Worm (Caenorhabditis elegans) whole organism, L4 larva: Measurements from ENCODE around the gene tmem-231.
"Not testable (repeated sequence)": the region's sequence is repeated elsewhere in the genome, so short reads cannot be mapped to it uniquely, and the experiment has no call there.

Source experiments
- R02D3.7 ChIP-seq: fragments of 150-350 bp; sonication (generic microtip); optimal IDR thresholded peaks from 3 replicates; lab custom pipeline; 2014; ENCODE audit warnings: missing biosample characterization, missing genetic modification characterization
- T20F7.1 ChIP-seq: fragments of 200-800 bp; sonication (Bioruptor generic); optimal IDR thresholded peaks from 2 replicates; lab custom pipeline; 2018; ENCODE audit warnings: mild to moderate bottlenecking, missing genetic modification characterization, missing compliant biosample characterization
- T26A8.4 ChIP-seq: fragments of 200-800 bp; sonication (Bioruptor generic); IDR thresholded peaks from 2 replicates; pipeline ENCODE4 v1.3.6; 2022; ENCODE audit warnings: missing genetic modification characterization, missing compliant biosample characterization
- ZK337.2 ChIP-seq: fragments of 200-800 bp; sonication (Bioruptor generic); IDR thresholded peaks from 2 replicates; pipeline ENCODE4 v1.3.6; 2022; ENCODE audit warnings: missing genetic modification reagents, missing genetic modification characterization, missing compliant biosample characterization
- ZK546.5 ChIP-seq, 2 experiments: sonication (generic microtip); optimal IDR thresholded peaks; 2 replicates each; lab custom pipeline; 2017; ENCODE audit warnings: missing biosample characterization in 2 of 2, missing genetic modification characterization in 2 of 2
- aha-1 ChIP-seq: fragments of 150-350 bp; peaks from one replicate; lab custom pipeline; 2014; ENCODE audit warnings: missing biosample characterization, missing genetic modification characterization
- ama-1 ChIP-seq: fragments of 150-350 bp; optimal IDR thresholded peaks from 2 replicates; lab custom pipeline; 2014; ENCODE audit warnings: inconsistent platforms, mixed read lengths
- attf-4 ChIP-seq: sonication (generic microtip); optimal IDR thresholded peaks from 3 replicates; lab custom pipeline; 2017; ENCODE audit warnings: missing biosample characterization, missing genetic modification characterization
- ceh-28 ChIP-seq: fragments of 150-350 bp; optimal IDR thresholded peaks from 2 replicates; lab custom pipeline; 2014; ENCODE audit warnings: missing biosample characterization, missing genetic modification reagents, missing genetic modification characterization
- ceh-32 ChIP-seq: sonication (generic microtip); optimal IDR thresholded peaks from 2 replicates; lab custom pipeline; 2016; ENCODE audit warnings: mild to moderate bottlenecking, missing genetic modification characterization, missing compliant biosample characterization; ENCODE audit not compliant: poor library complexity
- ces-1 ChIP-seq: fragments of 150-350 bp; sonication (generic microtip); optimal IDR thresholded peaks from 4 replicates; lab custom pipeline; 2014; ENCODE audit warnings: missing biosample characterization, missing genetic modification reagents, missing genetic modification characterization
- daf-16 ChIP-seq, 3 experiments: sonication (generic microtip); optimal IDR thresholded peaks; 2 replicates each; lab custom pipeline; 2016 to 2017; ENCODE audit warnings: missing genetic modification characterization in 3 of 3, missing genetic modification reagents in 3 of 3, mild to moderate bottlenecking in 2 of 3, missing compliant biosample characterization in 2 of 3, missing biosample characterization in 1 of 3, moderate library complexity in 1 of 3
- daf-19 ChIP-seq: fragments of 200-800 bp; sonication (Bioruptor generic); conservative IDR thresholded peaks from 2 replicates; pipeline ENCODE4 v1.3.6; 2022; ENCODE audit warnings: missing genetic modification characterization, missing compliant biosample characterization
- daf-8 ChIP-seq: fragments of 200-800 bp; sonication (Bioruptor generic); IDR thresholded peaks from 2 replicates; pipeline ENCODE4 v1.3.6; 2022; ENCODE audit warnings: missing genetic modification characterization, missing compliant biosample characterization
- dmd-8 ChIP-seq: fragments of 200-800 bp; sonication (Bioruptor generic); IDR thresholded peaks from 2 replicates; pipeline ENCODE4 v1.3.6; 2022; ENCODE audit warnings: missing genetic modification characterization, missing compliant biosample characterization
- dpl-1 ChIP-seq: fragments of 150-350 bp; optimal IDR thresholded peaks from 2 replicates; lab custom pipeline; 2014; ENCODE audit warnings: missing biosample characterization, missing genetic modification reagents, missing genetic modification characterization
- dve-1 ChIP-seq: sonication (generic microtip); optimal IDR thresholded peaks from 2 replicates; lab custom pipeline; 2017; ENCODE audit warnings: antibody characterized with exemption, mild to moderate bottlenecking, missing genetic modification characterization, missing compliant biosample characterization; ENCODE audit not compliant: insufficient read depth
- fkh-10 ChIP-seq: fragments of 150-350 bp; optimal IDR thresholded peaks from 2 replicates; lab custom pipeline; 2014; ENCODE audit warnings: missing biosample characterization, missing genetic modification reagents, missing genetic modification characterization
- hlh-30 ChIP-seq: sonication (generic microtip); optimal IDR thresholded peaks from 2 replicates; lab custom pipeline; 2017; ENCODE audit warnings: antibody characterized with exemption, mild to moderate bottlenecking, missing genetic modification characterization, missing compliant biosample characterization; ENCODE audit not compliant: insufficient read depth
- hmg-1.1 ChIP-seq: fragments of 200-800 bp; sonication (Bioruptor generic); IDR thresholded peaks from 2 replicates; pipeline ENCODE4 v1.3.6; 2022; ENCODE audit warnings: missing genetic modification reagents, missing genetic modification characterization, missing compliant biosample characterization
- lim-7 ChIP-seq: fragments of 200-800 bp; sonication (Bioruptor generic); IDR thresholded peaks from 2 replicates; pipeline ENCODE4 v1.3.6; 2022; ENCODE audit warnings: missing genetic modification characterization, missing compliant biosample characterization
- lir-3 ChIP-seq: sonication (generic microtip); optimal IDR thresholded peaks from 2 replicates; lab custom pipeline; 2016; ENCODE audit warnings: mild to moderate bottlenecking, missing genetic modification characterization, missing compliant biosample characterization
- mes-2 ChIP-seq: sonication (generic microtip); optimal IDR thresholded peaks from 2 replicates; lab custom pipeline; 2016; ENCODE audit warnings: missing genotype, mild to moderate bottlenecking, missing genetic modification characterization, missing compliant biosample characterization; ENCODE audit not compliant: poor library complexity, severe bottlenecking
- nhr-10 ChIP-seq: fragments of 150-350 bp; optimal IDR thresholded peaks from 2 replicates; lab custom pipeline; 2014; ENCODE audit warnings: missing biosample characterization, missing genetic modification characterization
- nhr-11 ChIP-seq: fragments of 150-350 bp; optimal IDR thresholded peaks from 2 replicates; lab custom pipeline; 2014; ENCODE audit warnings: missing biosample characterization, missing genetic modification characterization
- nhr-48 ChIP-seq: sonication (generic microtip); optimal IDR thresholded peaks from 2 replicates; lab custom pipeline; 2016; ENCODE audit warnings: mild to moderate bottlenecking, missing genetic modification characterization, missing compliant biosample characterization
- nhr-77 ChIP-seq: fragments of 150-350 bp; optimal IDR thresholded peaks from 2 replicates; lab custom pipeline; 2014; ENCODE audit warnings: missing biosample characterization, missing genetic modification characterization
- pqm-1 ChIP-seq: sonication (generic microtip); optimal IDR thresholded peaks from 2 replicates; lab custom pipeline; 2017; ENCODE audit warnings: missing biosample characterization, missing genetic modification characterization
- sdz-12 ChIP-seq: fragments of 200-800 bp; sonication (Bioruptor generic); optimal IDR thresholded peaks from 2 replicates; lab custom pipeline; 2018; ENCODE audit warnings: mild to moderate bottlenecking, missing genetic modification characterization, missing compliant biosample characterization
- tag-97 ChIP-seq: fragments of 200-800 bp; sonication (Bioruptor generic); IDR thresholded peaks from 2 replicates; pipeline ENCODE4 v1.3.6; 2022; ENCODE audit warnings: missing genetic modification characterization, missing compliant biosample characterization
- unc-62 ChIP-seq, 3 experiments: fragments of 150-350 bp in 1 of 3; sonication (generic microtip); optimal IDR thresholded peaks in 2 of 3; peaks in 1 of 3; 1 replicate in 1 of 3; 2 replicates in 2 of 3; lab custom pipeline; 2014 to 2017; ENCODE audit warnings: missing biosample characterization in 3 of 3, missing genetic modification characterization in 3 of 3, missing genetic modification reagents in 3 of 3, missing genotype in 1 of 3
- zip-11 ChIP-seq: fragments of 200-800 bp; sonication (Bioruptor generic); IDR thresholded peaks from 2 replicates; pipeline ENCODE4 v1.3.6; 2022; ENCODE audit warnings: missing genetic modification characterization, missing compliant biosample characterization
- ztf-7 ChIP-seq: fragments of 150-350 bp; optimal IDR thresholded peaks from 2 replicates; lab custom pipeline; 2014; ENCODE audit warnings: missing biosample characterization, missing genetic modification characterization

The tmem-231 gene

DNA sequence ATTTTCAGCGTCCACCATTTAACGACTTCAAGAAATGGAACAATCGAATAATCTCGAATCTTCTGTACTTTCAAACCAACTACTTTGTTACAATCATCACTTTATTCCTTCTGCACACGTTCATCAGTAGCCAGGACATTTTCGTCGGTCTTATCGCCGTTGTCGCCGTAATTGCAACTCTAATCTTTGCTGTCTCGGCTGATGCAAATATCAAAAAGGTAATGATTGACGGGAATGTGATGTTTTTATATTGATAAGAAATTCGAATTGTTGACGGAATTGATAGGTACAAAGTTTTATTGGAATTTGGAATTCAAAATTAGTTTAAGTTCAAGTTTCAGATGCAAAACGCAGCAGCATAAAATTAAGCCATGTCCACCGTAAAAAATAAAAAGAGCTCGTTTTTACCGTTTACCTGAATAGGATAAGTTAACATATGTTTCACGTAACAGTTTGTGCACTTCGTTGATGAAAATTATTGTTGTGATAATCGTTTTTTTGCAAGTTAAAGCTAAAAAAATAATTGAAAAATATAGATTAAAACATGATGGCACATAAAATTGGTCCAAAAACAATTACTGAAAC lies 46.2 kb upstream of the tmem-231 start (continued):
- TF ChIP-seq T26A8.4 (GFP tag; lab: Robert Waterston, UW): no peak
- TF ChIP-seq daf-16 (GFP tag; optimal IDR thresholded peaks at IDR 0.05; lab: Kevin White, UChicago): peak in 1 of 2 experiments; percentile 47
- peak; percentile 81 for TF ChIP-seq daf-16 (tag; optimal IDR thresholded peaks at IDR 0.05; lab: Kevin White, UChicago)
- TF ChIP-seq dve-1 (tag; lab: Kevin White, UChicago): peak; percentile 77
- peak; percentile 33 for TF ChIP-seq T20F7.1 (GFP tag; lab: Kevin White, UChicago)
- peak; percentile 41 for TF ChIP-seq nhr-77
- TF ChIP-seq lir-3 (tag; lab: Kevin White, UChicago): no peak
- TF ChIP-seq zip-11 (GFP tag; lab: Robert Waterston, UW): no peak
- TF ChIP-seq, all 104 proteins: peak for 14

DNA sequence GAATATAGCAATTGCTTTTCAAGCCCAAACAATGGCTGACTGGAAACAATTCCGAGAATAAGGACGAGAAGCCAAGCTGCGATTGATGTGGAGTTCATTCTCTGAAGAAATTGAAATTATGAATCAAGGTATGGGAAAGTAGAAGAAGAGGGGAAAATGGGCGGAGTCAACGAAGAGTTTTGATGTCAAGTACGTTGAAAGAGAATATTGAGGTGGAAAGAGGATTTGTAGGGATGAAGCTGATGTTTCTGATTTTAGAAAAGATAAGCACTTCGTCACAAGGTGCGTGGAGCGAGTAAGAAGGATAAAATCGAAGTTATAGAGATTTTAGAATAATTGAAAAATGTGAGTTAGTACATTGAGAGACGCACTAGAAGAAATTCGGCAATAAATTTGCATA lies 43.9 kb upstream of the tmem-231 start, which contains the start of gene D2096.9:
TSS of gene D2096.9 (minus strand) at position 101 of the 400 bp plus-strand sequence.
- no peak for TF ChIP-seq ces-1 (GFP tag; lab: Kevin White, UChicago)
- TF ChIP-seq tag-97: no peak
- no peak for TF ChIP-seq sdz-12 (GFP tag; lab: Kevin White, UChicago)
- TF ChIP-seq unc-62 (GFP tag; optimal IDR thresholded peaks at IDR 0.05 in 1 of 2; lab: Kevin White, UChicago): peak in 1 of 2 experiments; percentile 52
- TF ChIP-seq unc-62 (tag; optimal IDR thresholded peaks at IDR 0.05; lab: Kevin White, UChicago): no peak

ce11 chrIV:8384737-8385136 lies 41.8 kb upstream of the tmem-231 start:
- TF ChIP-seq fkh-10 (GFP tag; lab: Kevin White, UChicago): no peak
- TF ChIP-seq unc-62 (GFP tag; optimal IDR thresholded peaks at IDR 0.05 in 1 of 2; lab: Kevin White, UChicago): peak in 1 of 2 experiments; percentile 94
- no peak for TF ChIP-seq unc-62 (tag; optimal IDR thresholded peaks at IDR 0.05; lab: Kevin White, UChicago)
- TF ChIP-seq pqm-1 (tag; lab: Kevin White, UChicago): no peak
- TF ChIP-seq daf-8 (GFP tag; lab: Robert Waterston, UW): no peak
- no peak for TF ChIP-seq zip-11 (GFP tag; lab: Robert Waterston, UW)
- TF ChIP-seq, all 104 proteins: peak for 1

- TF ChIP-seq nhr-77: no peak
- TF ChIP-seq ZK546.5 (tag; optimal IDR thresholded peaks at IDR 0.05; lab: Kevin White, UChicago): no peak
- no peak for TF ChIP-seq nhr-11
- no peak for TF ChIP-seq dpl-1
- no peak for TF ChIP-seq hlh-30 (tag; lab: Kevin White, UChicago)
- TF ChIP-seq lim-7: no peak
- no peak for TF ChIP-seq hmg-1.1 (GFP tag; lab: Robert Waterston, UW)
- TF ChIP-seq nhr-10 (tag; lab: Kevin White, UChicago): no peak
- no peak for TF ChIP-seq ZK337.2 (GFP tag; lab: Robert Waterston, UW)
- TF ChIP-seq unc-62 (GFP tag; optimal IDR thresholded peaks at IDR 0.05 in 1 of 2; lab: Kevin White, UChicago): peak in 1 of 2 experiments; percentile 15
- no peak for TF ChIP-seq unc-62 (tag; optimal IDR thresholded peaks at IDR 0.05; lab: Kevin White, UChicago)
- no peak for TF ChIP-seq ztf-7 (tag; lab: Kevin White, UChicago)
- TF ChIP-seq ces-1 (GFP tag; lab: Kevin White, UChicago): peak; percentile 90
- TF ChIP-seq nhr-48: no peak
- no peak for TF ChIP-seq dmd-8
- TF ChIP-seq ama-1 (lab: Kevin White, UChicago): no peak
- TF ChIP-seq attf-4 (tag; lab: Kevin White, UChicago): no peak
- TF ChIP-seq daf-19 (GFP tag; lab: Robert Waterston, UW): no peak
- TF ChIP-seq ceh-32: no peak
- no peak for TF ChIP-seq ceh-28 (tag; lab: Kevin White, UChicago)
- TF ChIP-seq R02D3.7: no peak
- peak; percentile 4 for TF ChIP-seq aha-1
Measured at ce11 chrIV:8385662-8386061, 40.9 kb upstream of the tmem-231 start.

- TF ChIP-seq T26A8.4 (GFP tag; lab: Robert Waterston, UW); mes-2 (tag; lab: Kevin White, UChicago); hmg-1.1 (GFP tag; lab: Robert Waterston, UW): not testable (repeated sequence)
Measured at ce11 chrIV:8389139-8389538, 37.4 kb upstream of the tmem-231 start, which contains the start of gene D2096.10. TSS of gene D2096.10 (minus strand) at chrIV:8389239.
